Worm (Caenorhabditis elegans) whole organism, L4 larva: ENCODE data around the gene H37A05.4.

Experiments used
- F37D6.2 ChIP-seq: sonication (generic microtip); optimal IDR thresholded peaks from 2 replicates; lab custom pipeline; 2016; ENCODE audit warnings: mild to moderate bottlenecking, missing genetic modification characterization, missing compliant biosample characterization
- F44E2.7 ChIP-seq: fragments of 200-800 bp; sonication (Bioruptor generic); IDR thresholded peaks from 2 replicates; pipeline ENCODE4 v2.1.2; 2022; ENCODE audit warnings: missing genetic modification characterization, missing compliant biosample characterization
- R02D3.7 ChIP-seq: fragments of 150-350 bp; sonication (generic microtip); optimal IDR thresholded peaks from 3 replicates; lab custom pipeline; 2014; ENCODE audit warnings: missing biosample characterization, missing genetic modification characterization
- T26A8.4 ChIP-seq: fragments of 200-800 bp; sonication (Bioruptor generic); IDR thresholded peaks from 2 replicates; pipeline ENCODE4 v1.3.6; 2022; ENCODE audit warnings: missing genetic modification characterization, missing compliant biosample characterization
- ama-1 ChIP-seq: fragments of 150-350 bp; optimal IDR thresholded peaks from 2 replicates; lab custom pipeline; 2014; ENCODE audit warnings: inconsistent platforms, mixed read lengths
- attf-4 ChIP-seq: sonication (generic microtip); optimal IDR thresholded peaks from 3 replicates; lab custom pipeline; 2017; ENCODE audit warnings: missing biosample characterization, missing genetic modification characterization
- ceh-28 ChIP-seq: fragments of 150-350 bp; optimal IDR thresholded peaks from 2 replicates; lab custom pipeline; 2014; ENCODE audit warnings: missing biosample characterization, missing genetic modification reagents, missing genetic modification characterization
- ces-1 ChIP-seq: fragments of 150-350 bp; sonication (generic microtip); optimal IDR thresholded peaks from 4 replicates; lab custom pipeline; 2014; ENCODE audit warnings: missing biosample characterization, missing genetic modification reagents, missing genetic modification characterization
- ctbp-1 ChIP-seq: fragments of 200-800 bp; sonication (Bioruptor generic); IDR thresholded peaks from 2 replicates; pipeline ENCODE4 v1.3.6; 2022; ENCODE audit warnings: missing genetic modification reagents, missing genetic modification characterization, missing compliant biosample characterization
- dmd-6 ChIP-seq: fragments of 200-800 bp; sonication (Bioruptor generic); IDR thresholded peaks from 2 replicates; pipeline ENCODE4 v1.3.6; 2022; ENCODE audit warnings: missing genetic modification reagents, missing genetic modification characterization, missing compliant biosample characterization
- dpl-1 ChIP-seq: fragments of 150-350 bp; optimal IDR thresholded peaks from 2 replicates; lab custom pipeline; 2014; ENCODE audit warnings: missing biosample characterization, missing genetic modification reagents, missing genetic modification characterization
- gei-8 ChIP-seq: fragments of 200-800 bp; sonication (Bioruptor generic); optimal IDR thresholded peaks from 2 replicates; lab custom pipeline; 2018; ENCODE audit warnings: mild to moderate bottlenecking, missing genetic modification characterization, missing compliant biosample characterization
- hif-1 ChIP-seq, 2 experiments: sonication (generic microtip); optimal IDR thresholded peaks; 2 replicates each; lab custom pipeline; 2016 to 2017; ENCODE audit warnings: missing compliant biosample characterization in 2 of 2, missing genetic modification characterization in 2 of 2, missing genetic modification reagents in 2 of 2, missing genotype in 2 of 2, mild to moderate bottlenecking in 1 of 2
- hlh-11 ChIP-seq: fragments of 200-800 bp; sonication (Bioruptor generic); optimal IDR thresholded peaks from 2 replicates; lab custom pipeline; 2018; ENCODE audit warnings: mild to moderate bottlenecking, missing genetic modification characterization, missing compliant biosample characterization
- hlh-30 ChIP-seq: sonication (generic microtip); optimal IDR thresholded peaks from 2 replicates; lab custom pipeline; 2017; ENCODE audit warnings: antibody characterized with exemption, mild to moderate bottlenecking, missing genetic modification characterization, missing compliant biosample characterization; ENCODE audit not compliant: insufficient read depth
- hmg-1.1 ChIP-seq: fragments of 200-800 bp; sonication (Bioruptor generic); IDR thresholded peaks from 2 replicates; pipeline ENCODE4 v1.3.6; 2022; ENCODE audit warnings: missing genetic modification reagents, missing genetic modification characterization, missing compliant biosample characterization
- lim-7 ChIP-seq: fragments of 200-800 bp; sonication (Bioruptor generic); IDR thresholded peaks from 2 replicates; pipeline ENCODE4 v1.3.6; 2022; ENCODE audit warnings: missing genetic modification characterization, missing compliant biosample characterization
- lin-1 ChIP-seq: fragments of 200-800 bp; sonication (Bioruptor generic); IDR thresholded peaks from 2 replicates; pipeline ENCODE4 v1.3.6; 2022; ENCODE audit warnings: missing genetic modification reagents, missing genetic modification characterization, missing compliant biosample characterization
- lin-13 ChIP-seq: fragments of 150-350 bp; optimal IDR thresholded peaks from 2 replicates; lab custom pipeline; 2014; ENCODE audit warnings: missing biosample characterization, missing genetic modification reagents, missing genetic modification characterization
- lin-29 ChIP-seq: fragments of 200-800 bp; sonication (Bioruptor generic); IDR thresholded peaks from 2 replicates; pipeline ENCODE4 v1.3.6; 2022; ENCODE audit warnings: missing genetic modification reagents, missing genetic modification characterization, missing compliant biosample characterization
- lin-39 ChIP-seq: fragments of 150-350 bp; optimal IDR thresholded peaks from 2 replicates; lab custom pipeline; 2014; ENCODE audit warnings: missing biosample characterization, missing genetic modification reagents, missing genetic modification characterization
- lsy-2 ChIP-seq, 2 experiments: fragments of 150-350 bp in 1 of 2; sonication (generic microtip) in 1 of 2; optimal IDR thresholded peaks; 2 replicates each; lab custom pipeline; 2014 to 2017; ENCODE audit warnings: missing biosample characterization in 2 of 2, missing genetic modification characterization in 2 of 2
- madf-5 ChIP-seq, 2 experiments: fragments of 200-800 bp; sonication (Bioruptor generic); IDR thresholded peaks; 2 replicates each; pipeline ENCODE4 v1.3.6; 2022; ENCODE audit warnings: missing compliant biosample characterization in 2 of 2, missing genetic modification characterization in 2 of 2
- mdl-1 ChIP-seq, 2 experiments: fragments of 150-350 bp in 1 of 2; sonication (generic microtip) in 1 of 2; optimal IDR thresholded peaks; 2 replicates each; lab custom pipeline; 2014 to 2017; ENCODE audit warnings: missing biosample characterization in 2 of 2, missing genetic modification characterization in 2 of 2
- mxl-2 ChIP-seq: fragments of 200-800 bp; sonication (Bioruptor generic); conservative IDR thresholded peaks from 2 replicates; pipeline ENCODE4 v1.3.6; 2022; ENCODE audit warnings: missing genetic modification reagents, missing genetic modification characterization, missing compliant biosample characterization
- nhr-11 ChIP-seq: fragments of 150-350 bp; optimal IDR thresholded peaks from 2 replicates; lab custom pipeline; 2014; ENCODE audit warnings: missing biosample characterization, missing genetic modification characterization
- nhr-111 ChIP-seq: fragments of 200-800 bp; sonication (Bioruptor generic); optimal IDR thresholded peaks from 2 replicates; lab custom pipeline; 2018; ENCODE audit warnings: mild to moderate bottlenecking, missing genetic modification characterization, missing compliant biosample characterization
- nhr-25 ChIP-seq: sonication (generic microtip); optimal IDR thresholded peaks from 2 replicates; lab custom pipeline; 2017; ENCODE audit warnings: missing genetic modification characterization, mild to moderate bottlenecking, missing compliant biosample characterization, antibody characterized with exemption, moderate library complexity, borderline replicate concordance; ENCODE audit not compliant: insufficient read depth
- nhr-28 ChIP-seq: fragments of 150-350 bp; optimal IDR thresholded peaks from 2 replicates; lab custom pipeline; 2014; ENCODE audit warnings: missing biosample characterization, missing genetic modification characterization
- nhr-48 ChIP-seq: sonication (generic microtip); optimal IDR thresholded peaks from 2 replicates; lab custom pipeline; 2016; ENCODE audit warnings: mild to moderate bottlenecking, missing genetic modification characterization, missing compliant biosample characterization
- nhr-6 ChIP-seq: fragments of 150-350 bp; optimal IDR thresholded peaks from 2 replicates; lab custom pipeline; 2014; ENCODE audit warnings: missing biosample characterization, missing genetic modification characterization
- nhr-76 ChIP-seq: fragments of 150-350 bp; optimal IDR thresholded peaks from 2 replicates; lab custom pipeline; 2014; ENCODE audit warnings: missing biosample characterization, missing genetic modification characterization
- nhr-77 ChIP-seq: fragments of 150-350 bp; optimal IDR thresholded peaks from 2 replicates; lab custom pipeline; 2014; ENCODE audit warnings: missing biosample characterization, missing genetic modification characterization
- pha-4 ChIP-seq, 2 experiments: fragments of 150-350 bp in 1 of 2; fragments of 200-800 bp in 1 of 2; sonication (Bioruptor generic) in 1 of 2; IDR thresholded peaks in 1 of 2; optimal IDR thresholded peaks in 1 of 2; 2 replicates each; pipeline versions ENCODE4 v1.3.6 to Lab custom; 2014 to 2022; ENCODE audit warnings: missing genetic modification characterization in 2 of 2, missing genetic modification reagents in 2 of 2, missing biosample characterization in 1 of 2, missing compliant biosample characterization in 1 of 2
- pqm-1 ChIP-seq: sonication (generic microtip); optimal IDR thresholded peaks from 2 replicates; lab custom pipeline; 2017; ENCODE audit warnings: missing biosample characterization, missing genetic modification characterization
- rbr-2 ChIP-seq: sonication (generic microtip); optimal IDR thresholded peaks from 2 replicates; lab custom pipeline; 2016; ENCODE audit warnings: missing genotype, missing genetic modification characterization, missing compliant biosample characterization
- saeg-2 ChIP-seq: fragments of 200-800 bp; sonication (Bioruptor generic); IDR thresholded peaks from 2 replicates; pipeline ENCODE4 v1.3.6; 2022; ENCODE audit warnings: missing genetic modification reagents, missing genetic modification characterization, missing compliant biosample characterization
- set-16 ChIP-seq: fragments of 200-800 bp; sonication (Bioruptor generic); IDR thresholded peaks from 2 replicates; pipeline ENCODE4 v1.3.6; 2022; ENCODE audit warnings: missing genetic modification reagents, missing genetic modification characterization, missing compliant biosample characterization
- snpc-4 ChIP-seq: fragments of 150-350 bp; optimal IDR thresholded peaks from 2 replicates; lab custom pipeline; 2014; ENCODE audit warnings: missing biosample characterization, missing genetic modification characterization
- tag-97 ChIP-seq: fragments of 200-800 bp; sonication (Bioruptor generic); IDR thresholded peaks from 2 replicates; pipeline ENCODE4 v1.3.6; 2022; ENCODE audit warnings: missing genetic modification characterization, missing compliant biosample characterization
- tra-1 ChIP-seq: fragments of 200-800 bp; sonication (Bioruptor generic); IDR thresholded peaks from 2 replicates; pipeline ENCODE4 v1.3.6; 2022; ENCODE audit warnings: missing genetic modification reagents, missing genetic modification characterization, missing compliant biosample characterization
- unc-130 ChIP-seq: sonication (generic microtip); optimal IDR thresholded peaks from 2 replicates; lab custom pipeline; 2016; ENCODE audit warnings: missing genetic modification reagents, missing genetic modification characterization, missing compliant biosample characterization
- vab-7 ChIP-seq: fragments of 200-800 bp; sonication (Bioruptor generic); IDR thresholded peaks from 2 replicates; pipeline ENCODE4 v1.3.6; 2022; ENCODE audit warnings: missing genetic modification reagents, missing genetic modification characterization, missing compliant biosample characterization
- ztf-7 ChIP-seq: fragments of 150-350 bp; optimal IDR thresholded peaks from 2 replicates; lab custom pipeline; 2014; ENCODE audit warnings: missing biosample characterization, missing genetic modification characterization

The H37A05.4 gene

ce11 chrV:13655202-13655764 lies 5.7 kb upstream of the H37A05.4 start (continued):
- TF ChIP-seq lin-1 (GFP tag; lab: Robert Waterston, UW) (no peak), hlh-11 (tag; lab: Kevin White, UChicago) (peak; percentile 74), lin-29 (GFP tag; lab: Robert Waterston, UW) (no peak), attf-4 (no peak), nhr-28 (tag; lab: Kevin White, UChicago) (peak; percentile 32), nhr-48 (tag; lab: Kevin White, UChicago) (peak; percentile 22), tra-1 (no peak; the same call in 1 of the 2 replicates), R02D3.7 (tag; lab: Kevin White, UChicago) (no peak), ceh-28 (tag; lab: Kevin White, UChicago) (peak; percentile 49), rbr-2 (peak; percentile 62), F44E2.7 (GFP tag; lab: Robert Waterston, UW) (no peak), tag-97 (GFP tag; lab: Robert Waterston, UW) (no peak), madf-5 (GFP tag; IDR thresholded peaks at IDR 0.05; lab: Robert Waterston, UW) (no peak), ama-1 (no peak), pqm-1 (no peak), ctbp-1 (GFP tag; lab: Robert Waterston, UW) (peak; percentile 46), vab-7 (GFP tag; lab: Robert Waterston, UW) (no peak), nhr-76 (no peak), hlh-30 (tag; lab: Kevin White, UChicago) (peak; percentile 69), mdl-1 (tag; optimal IDR thresholded peaks at IDR 0.05; lab: Kevin White, UChicago) (peak in 1 of 2 experiments; percentile 82), lin-39 (tag; lab: Kevin White, UChicago) (peak; percentile 41), ces-1 (GFP tag; lab: Kevin White, UChicago) (no peak), nhr-77 (tag; lab: Kevin White, UChicago) (no peak), hmg-1.1 (GFP tag; lab: Robert Waterston, UW) (peak; percentile 79), nhr-111 (GFP tag; lab: Kevin White, UChicago) (peak; percentile 4), mxl-2 (no peak), lim-7 (GFP tag; lab: Robert Waterston, UW) (no peak), T26A8.4 (GFP tag; lab: Robert Waterston, UW) (no peak), nhr-11 (peak; percentile 42), dpl-1 (GFP tag; lab: Kevin White, UChicago) (peak; percentile 33), pha-4 (GFP tag; IDR thresholded peaks at IDR 0.05; lab: Robert Waterston, UW) (peak; percentile 72; the same call in 1 of the 2 replicates), pha-4 (tag; optimal IDR thresholded peaks at IDR 0.05; lab: Kevin White, UChicago) (peak; percentile 6), lsy-2 (tag; optimal IDR thresholded peaks at IDR 0.05; lab: Kevin White, UChicago) (peak; percentile 51 to 77), hif-1 (tag; optimal IDR thresholded peaks at IDR 0.05; lab: Kevin White, UChicago) (peak in 1 of 2 experiments; percentile 49), gei-8 (no peak), dmd-6 (GFP tag; lab: Robert Waterston, UW) (peak; percentile 37), lin-13 (GFP tag; lab: Kevin White, UChicago) (no peak), saeg-2 (no peak), snpc-4 (tag; lab: Kevin White, UChicago) (no peak), F37D6.2 (tag; lab: Kevin White, UChicago) (no peak), nhr-6 (tag; lab: Kevin White, UChicago) (peak; percentile 83), nhr-25 (tag; lab: Kevin White, UChicago) (peak; percentile 69), ztf-7 (no peak), unc-130 (no peak), set-16 (GFP tag; lab: Robert Waterston, UW) (peak; percentile 84)
